Fruit fly (Drosophila melanogaster) whole organism, embryonic: ENCODE measurements around the gene CG13377.

Experiments
- Asciz ChIP-seq: fragments of 200-800 bp; sonication (Bioruptor generic); optimal IDR thresholded peaks from 2 replicates; lab custom pipeline; 2017; ENCODE audit warnings: missing biosample characterization, mild to moderate bottlenecking, missing genetic modification characterization, missing genetic modification reagents
- Atf-2 ChIP-seq: fragments of 200-800 bp; sonication (Bioruptor generic); optimal IDR thresholded peaks from 2 replicates; lab custom pipeline; 2016; ENCODE audit warnings: missing biosample characterization, missing genetic modification characterization
- BtbVII ChIP-seq: fragments of 200-800 bp; sonication (Bioruptor generic); optimal IDR thresholded peaks from 3 replicates; lab custom pipeline; 2017; ENCODE audit warnings: missing biosample characterization, mild to moderate bottlenecking, missing genetic modification characterization
- CG11560 ChIP-seq: fragments of 200-800 bp; sonication (Bioruptor generic); IDR thresholded peaks from 3 replicates; pipeline ENCODE4 v1.3.6; 2022; ENCODE audit warnings: missing biosample characterization, missing genetic modification characterization
- CG1233 ChIP-seq: fragments of 200-800 bp; sonication (Bioruptor generic); optimal IDR thresholded peaks from 4 replicates; lab custom pipeline; 2018; ENCODE audit warnings: missing biosample characterization, mild to moderate bottlenecking, missing genetic modification characterization
- CG17568 ChIP-seq: fragments of 200-800 bp; sonication (Bioruptor generic); optimal IDR thresholded peaks from 2 replicates; lab custom pipeline; 2018; ENCODE audit warnings: missing biosample characterization, mild to moderate bottlenecking, missing genetic modification characterization, moderate library complexity
- CG30431 ChIP-seq: fragments of 200-800 bp; sonication (Bioruptor generic); optimal IDR thresholded peaks from 2 replicates; lab custom pipeline; 2017; ENCODE audit warnings: missing biosample characterization, missing genetic modification characterization
- CG34376 ChIP-seq: fragments of 200-800 bp; sonication (Bioruptor generic); optimal IDR thresholded peaks from 2 replicates; lab custom pipeline; 2018; ENCODE audit warnings: missing biosample characterization, mild to moderate bottlenecking, missing genetic modification characterization
- CG6254 ChIP-seq: fragments of 200-800 bp; sonication (Bioruptor generic); optimal IDR thresholded peaks from 3 replicates; lab custom pipeline; 2017; ENCODE audit warnings: mild to moderate bottlenecking, missing biosample characterization, missing genetic modification reagents, missing genetic modification characterization
- CG9215 ChIP-seq: fragments of 200-800 bp; sonication (Bioruptor generic); IDR thresholded peaks from 2 replicates; pipeline ENCODE4 v1.3.6; 2022; ENCODE audit warnings: missing biosample characterization, missing genetic modification characterization
- Dad ChIP-seq: fragments of 200-800 bp; sonication (Bioruptor generic); optimal IDR thresholded peaks from 3 replicates; lab custom pipeline; 2016; ENCODE audit warnings: missing biosample characterization, missing genetic modification characterization
- HHEX ChIP-seq: fragments of 200-800 bp; sonication (Bioruptor generic); optimal IDR thresholded peaks from 3 replicates; lab custom pipeline; 2017; ENCODE audit warnings: missing biosample characterization, mild to moderate bottlenecking, missing genetic modification characterization, missing genetic modification reagents
- Med ChIP-seq: fragments of 200-800 bp; sonication (Bioruptor generic); peaks from one replicate; lab custom pipeline; 2016; ENCODE audit warnings: missing biosample characterization, missing genetic modification characterization, mild to moderate bottlenecking, inconsistent platforms, moderate library complexity
- Side ChIP-seq: fragments of 200-800 bp; sonication (Bioruptor generic); optimal IDR thresholded peaks from 2 replicates; lab custom pipeline; 2016; ENCODE audit warnings: missing biosample characterization, missing genetic modification characterization
- Sin3A ChIP-seq: fragments of >200 bp; optimal IDR thresholded peaks from 2 replicates; lab custom pipeline; 2018
- Stat92E ChIP-seq, 3 experiments: fragments of >200 bp in 2 of 3; fragments of 200-800 bp in 1 of 3; sonication (Bioruptor generic) in 1 of 3; optimal IDR thresholded peaks; 2 replicates each; lab custom pipeline; 2017 to 2019; ENCODE audit warnings: missing biosample characterization in 3 of 3, missing genetic modification characterization in 3 of 3, mild to moderate bottlenecking in 1 of 3, moderate library complexity in 1 of 3
- ab ChIP-seq: fragments of 200-800 bp; sonication (Bioruptor generic); optimal IDR thresholded peaks from 2 replicates; lab custom pipeline; 2016; ENCODE audit warnings: missing biosample characterization, missing genetic modification characterization
- bcd ChIP-seq: fragments of 200-800 bp; sonication (Bioruptor generic); optimal IDR thresholded peaks from 2 replicates; lab custom pipeline; 2017; ENCODE audit warnings: missing biosample characterization, mild to moderate bottlenecking, missing genetic modification characterization
- bigmax ChIP-seq: fragments of 200-800 bp; sonication (Bioruptor generic); optimal IDR thresholded peaks from 2 replicates; lab custom pipeline; 2018; ENCODE audit warnings: missing biosample characterization, mild to moderate bottlenecking, missing genetic modification characterization
- corto ChIP-seq: fragments of 200-800 bp; sonication (Bioruptor generic); optimal IDR thresholded peaks from 2 replicates; lab custom pipeline; 2016; ENCODE audit warnings: missing biosample characterization, mild to moderate bottlenecking, missing genetic modification characterization, moderate library complexity
- dmrt11E ChIP-seq: fragments of 200-800 bp; sonication (Bioruptor generic); optimal IDR thresholded peaks from 3 replicates; lab custom pipeline; 2018; ENCODE audit warnings: missing biosample characterization, mild to moderate bottlenecking, missing genetic modification characterization, moderate library complexity
- maf-S ChIP-seq: fragments of 200-800 bp; sonication (Bioruptor generic); optimal IDR thresholded peaks from 2 replicates; lab custom pipeline; 2016; ENCODE audit warnings: missing biosample characterization, missing genetic modification characterization
- mirr ChIP-seq: fragments of 200-800 bp; sonication (Bioruptor generic); optimal IDR thresholded peaks from 3 replicates; lab custom pipeline; 2018; ENCODE audit warnings: missing biosample characterization, mild to moderate bottlenecking, missing genetic modification characterization
- pho ChIP-seq: fragments of 200-800 bp; sonication (Bioruptor generic); optimal IDR thresholded peaks from 2 replicates; lab custom pipeline; 2016; ENCODE audit warnings: missing biosample characterization, missing genetic modification characterization
- pum ChIP-seq: fragments of 200-800 bp; sonication (Bioruptor generic); optimal IDR thresholded peaks from 2 replicates; lab custom pipeline; 2016; ENCODE audit warnings: missing biosample characterization, missing genetic modification characterization
- ranshi ChIP-seq: fragments of 200-800 bp; sonication (Bioruptor generic); IDR thresholded peaks from 2 replicates; pipeline ENCODE4 v1.3.6; 2022; ENCODE audit warnings: missing biosample characterization, missing genetic modification characterization
- sd ChIP-seq: fragments of 200-800 bp; sonication (Bioruptor generic); optimal IDR thresholded peaks from 3 replicates; lab custom pipeline; 2018; ENCODE audit warnings: missing biosample characterization, mild to moderate bottlenecking, missing genetic modification characterization, moderate library complexity
- sna ChIP-seq: fragments of 200-800 bp; sonication (Bioruptor generic); IDR thresholded peaks from 2 replicates; pipeline ENCODE4 v1.3.6; 2022; ENCODE audit warnings: missing biosample characterization, missing genetic modification characterization; ENCODE audit not compliant: partially characterized antibody
- vvl ChIP-seq: fragments of 200-800 bp; sonication (Bioruptor generic); IDR thresholded peaks from 2 replicates; pipeline ENCODE4 v1.3.6; 2022; ENCODE audit warnings: missing biosample characterization, missing genetic modification characterization
- wor ChIP-seq: fragments of 200-800 bp; sonication (Bioruptor generic); IDR thresholded peaks from 2 replicates; pipeline ENCODE4 v1.3.6; 2022; ENCODE audit warnings: missing biosample characterization, missing genetic modification characterization
- zfh1 ChIP-seq: fragments of 200-800 bp; sonication (Bioruptor generic); IDR thresholded peaks from 3 replicates; pipeline ENCODE4 v1.3.6; 2022; ENCODE audit warnings: missing biosample characterization, missing genetic modification characterization

CG13377 gene

dm6 chrX:245802-246201 is 18.0 kb downstream of the CG13377 start, which contains the start of the genes CG3038 and G9a (continued):
- TF ChIP-seq wor (GFP tag; lab: Robert Waterston, UW) (no peak), Asciz (GFP tag; lab: Kevin White, UChicago) (no peak), mirr (GFP tag; lab: Kevin White, UChicago) (peak; percentile 37), CG30431 (GFP tag; lab: Kevin White, UChicago) (no peak), pum (GFP tag; lab: Kevin White, UChicago) (no peak), vvl (no peak), CG9215 (GFP tag; lab: Robert Waterston, UW) (no peak), bigmax (GFP tag; lab: Kevin White, UChicago) (peak; percentile 15), CG34376 (peak; percentile 49), Sin3A (lab: Kevin White, UChicago) (peak; percentile 75), Side (GFP tag; lab: Kevin White, UChicago) (peak; percentile 43), CG17568 (GFP tag; lab: Kevin White, UChicago) (peak; percentile 24), CG11560 (tag; lab: Robert Waterston, UW) (no peak), bcd (no peak), Atf-2 (no peak), CG1233 (GFP tag; lab: Kevin White, UChicago) (no peak), corto (GFP tag; lab: Kevin White, UChicago) (no peak), zfh1 (GFP tag; lab: Robert Waterston, UW) (no peak), maf-S (peak; percentile 26), Med (GFP tag; lab: Kevin White, UChicago) (peak; percentile 95), ranshi (GFP tag; lab: Robert Waterston, UW) (no peak), BtbVII (GFP tag; lab: Kevin White, UChicago) (peak; percentile 8), pho (GFP tag; lab: Kevin White, UChicago) (peak; percentile 10), Stat92E (GFP tag; optimal IDR thresholded peaks at IDR 0.05; lab: Kevin White, UChicago) (peak in 1 of 3 experiments; percentile 77), sna (no peak), sd (tag; lab: Kevin White, UChicago) (peak; percentile 92), HHEX (GFP tag; lab: Kevin White, UChicago) (peak; percentile 32), Dad (peak; percentile 22), ab (no peak), CG6254 (peak; percentile 42), dmrt11E (tag; lab: Kevin White, UChicago) (peak; percentile 11)
